Worm (Caenorhabditis elegans): ENCODE results near the gene lys-2.

The lys-2 gene

ce11 chrV:10280112-10280511 is 1.2 kb downstream of the lys-2 start:
- TF ChIP-seq nhr-80 (tag; optimal IDR thresholded peaks at IDR 0.05) (peak; percentile 43), K12H6.12 (tag; optimal IDR thresholded peaks at IDR 0.05) (no peak)

- TF ChIP-seq F55B11.4 (tag; optimal IDR thresholded peaks at IDR 0.05; ENCODE audit: borderline replicate concordance, insufficient read depth) (no peak), efl-1 (GFP tag; optimal IDR thresholded peaks at IDR 0.05) (no peak), ZK185.1 (tag; optimal IDR thresholded peaks at IDR 0.05; ENCODE audit: poor library complexity, severe bottlenecking) (peak; percentile 13), nhr-80 (tag; optimal IDR thresholded peaks at IDR 0.05) (peak; percentile 70)
These were observed 3.7 kb downstream of the lys-2 start, which contains the start of gene lys-1 for ce11 chrV:10277579-10277978. Gene lys-1, plus strand, starts transcription at chrV:10277904.

- TF ChIP-seq Y95B8A.8 (GFP tag; IDR thresholded peaks at IDR 0.05) = no peak
- no peak for TF ChIP-seq aptf-3 (GFP tag; IDR thresholded peaks at IDR 0.05)
- no peak for TF ChIP-seq sea-2 (GFP tag; IDR thresholded peaks at IDR 0.05)
- TF ChIP-seq ztf-28 (GFP tag; IDR thresholded peaks at IDR 0.05) = no peak
- TF ChIP-seq sptf-2 (GFP tag; optimal IDR thresholded peaks at IDR 0.05) = no peak
- no peak for TF ChIP-seq nhr-120 (GFP tag; IDR thresholded peaks at IDR 0.05)
- no peak for TF ChIP-seq pbrm-1 (GFP tag; IDR thresholded peaks at IDR 0.05)
- no peak for TF ChIP-seq unc-130 (GFP tag; optimal IDR thresholded peaks at IDR 0.05)
- no peak for TF ChIP-seq ztf-22 (GFP tag; optimal IDR thresholded peaks at IDR 0.05)
- no peak for TF ChIP-seq madf-10 (tag; optimal IDR thresholded peaks at IDR 0.05)
- no peak for TF ChIP-seq nfya-1 (tag; optimal IDR thresholded peaks at IDR 0.05; ENCODE audit: borderline replicate concordance, insufficient read depth)
- no peak for TF ChIP-seq hsf-1 (GFP tag; IDR thresholded peaks at IDR 0.05)
- no peak for TF ChIP-seq him-1 (tag; optimal IDR thresholded peaks at IDR 0.05)
- TF ChIP-seq lsy-27 (tag; optimal IDR thresholded peaks at IDR 0.05; ENCODE audit: borderline replicate concordance, insufficient read depth) = no peak
- TF ChIP-seq zfh-2 (GFP tag; conservative IDR thresholded peaks at IDR 0.05) = no peak
- no peak for TF ChIP-seq xnd-1 (tag; optimal IDR thresholded peaks at IDR 0.05)
- TF ChIP-seq athp-1 (tag; optimal IDR thresholded peaks at IDR 0.05) = no peak
- no peak for TF ChIP-seq mcd-1 (GFP tag; IDR thresholded peaks at IDR 0.05)
These were observed 5.2 kb downstream of the lys-2 start for ce11 chrV:10276038-10276437.

ce11 chrV:10275619-10276018 is 5.7 kb downstream of the lys-2 start, which contains the start of gene Y22F5A.11:
Gene Y22F5A.11, minus strand, starts transcription at chrV:10275646.
- TF ChIP-seq lin-26 (GFP tag; IDR thresholded peaks at IDR 0.05) = no peak
- no peak for TF ChIP-seq F39B2.1 (GFP tag; IDR thresholded peaks at IDR 0.05)
- no peak for TF ChIP-seq snpc-4 (GFP tag; optimal IDR thresholded peaks at IDR 0.05)
- peak in 2 of 4 experiments; percentile 2 to 68 for TF ChIP-seq snpc-4 (tag; optimal IDR thresholded peaks at IDR 0.05)

ce11 chrV:10273837-10274236 is 7.4 kb downstream of the lys-2 start:
- no peak for TF ChIP-seq Y53G8AR.9 (GFP tag; conservative IDR thresholded peaks at IDR 0.05)
- TF ChIP-seq die-1 (tag; optimal IDR thresholded peaks at IDR 0.05) = no peak
- TF ChIP-seq F23B12.7 (tag; optimal IDR thresholded peaks at IDR 0.05; ENCODE audit: insufficient read depth) = no peak
- no peak for TF ChIP-seq dpff-1 (tag; optimal IDR thresholded peaks at IDR 0.05)
- TF ChIP-seq lin-40 (tag; optimal IDR thresholded peaks at IDR 0.05) = peak; percentile 39
- TF ChIP-seq K12H6.12 (tag; optimal IDR thresholded peaks at IDR 0.05) = peak; percentile 26
- TF ChIP-seq cebp-1 (GFP tag; IDR thresholded peaks at IDR 0.05) = 0 out of 2 replicates have a peak, but pooled peaks have one; percentile 3
- TF ChIP-seq cebp-1 (tag; optimal IDR thresholded peaks at IDR 0.05) = peak; percentile 18
- TF ChIP-seq snpc-1.1 (tag; optimal IDR thresholded peaks at IDR 0.05; ENCODE audit: insufficient read depth) = no peak
- TF ChIP-seq chd-7 (tag; optimal IDR thresholded peaks at IDR 0.05) = no peak
- TF ChIP-seq attf-3 (GFP tag; conservative IDR thresholded peaks at IDR 0.05) = no peak
- TF ChIP-seq repo-1 (tag; optimal IDR thresholded peaks at IDR 0.05) = no peak
- no peak for TF ChIP-seq mes-4 (tag; optimal IDR thresholded peaks at IDR 0.05)
- peak; percentile 0 for TF ChIP-seq attf-5 (GFP tag; optimal IDR thresholded peaks at IDR 0.05)
- peak in 1 of 3 experiments; percentile 45 for TF ChIP-seq lin-35 (GFP tag; optimal IDR thresholded peaks at IDR 0.05)
- no peak for TF ChIP-seq nhr-80 (tag; optimal IDR thresholded peaks at IDR 0.05)

All from whole organism, young adult.